Worm (Caenorhabditis elegans) whole organism, early embryonic: ENCODE results near the gene vps-36.

Experiments used
- B0310.2 ChIP-seq: sonication (generic microtip); optimal IDR thresholded peaks from 2 replicates; lab custom pipeline; 2016; ENCODE audit warnings: mild to moderate bottlenecking, missing genetic modification characterization, missing compliant biosample characterization
- ama-1 ChIP-seq: fragments of 150-350 bp; optimal IDR thresholded peaks from 2 replicates; lab custom pipeline; 2014
- ceh-36 ChIP-seq: sonication (generic microtip); optimal IDR thresholded peaks from 2 replicates; lab custom pipeline; 2016; ENCODE audit warnings: missing genetic modification characterization, inconsistent platforms, missing compliant biosample characterization
- ets-7 ChIP-seq: sonication (generic microtip); optimal IDR thresholded peaks from 2 replicates; lab custom pipeline; 2016; ENCODE audit warnings: missing genotype, missing genetic modification characterization, missing compliant biosample characterization
- flt-1 ChIP-seq: fragments of 200-800 bp; sonication (Bioruptor generic); IDR thresholded peaks from 2 replicates; pipeline ENCODE4 v1.3.6; 2022; ENCODE audit warnings: missing genetic modification characterization, missing compliant biosample characterization
- hmbx-1 ChIP-seq: sonication (generic microtip); optimal IDR thresholded peaks from 2 replicates; lab custom pipeline; 2016; ENCODE audit warnings: mild to moderate bottlenecking, missing genetic modification characterization, missing compliant biosample characterization
- hmg-4 ChIP-seq: fragments of 200-800 bp; sonication (Bioruptor generic); optimal IDR thresholded peaks from 2 replicates; lab custom pipeline; 2018; ENCODE audit warnings: mild to moderate bottlenecking, missing genetic modification characterization, missing compliant biosample characterization
- hnd-1 ChIP-seq: sonication (generic microtip); optimal IDR thresholded peaks from 2 replicates; lab custom pipeline; 2016; ENCODE audit warnings: missing genetic modification characterization, missing compliant biosample characterization
- pes-1 ChIP-seq: fragments of 200-800 bp; sonication (Bioruptor generic); IDR thresholded peaks from 2 replicates; pipeline ENCODE4 v1.3.6; 2022; ENCODE audit warnings: missing genetic modification reagents, missing genetic modification characterization, missing compliant biosample characterization
- scrt-1 ChIP-seq: fragments of 200-800 bp; sonication (Bioruptor generic); IDR thresholded peaks from 2 replicates; pipeline ENCODE4 v1.3.6; 2022; ENCODE audit warnings: missing genetic modification characterization, missing compliant biosample characterization
- sea-1 ChIP-seq: fragments of 200-800 bp; sonication (Bioruptor generic); conservative IDR thresholded peaks from 2 replicates; pipeline ENCODE4 v1.3.6; 2022; ENCODE audit warnings: missing genetic modification characterization, missing compliant biosample characterization
- tbx-11 ChIP-seq: fragments of 200-800 bp; sonication (Bioruptor generic); IDR thresholded peaks from 2 replicates; pipeline ENCODE4 v1.3.6; 2022; ENCODE audit warnings: missing genetic modification characterization, missing compliant biosample characterization
- tbx-37 ChIP-seq: fragments of 200-800 bp; sonication (Bioruptor generic); conservative IDR thresholded peaks from 2 replicates; pipeline ENCODE4 v1.3.6; 2022; ENCODE audit warnings: missing genetic modification reagents, missing genetic modification characterization, missing compliant biosample characterization
- tra-4 ChIP-seq: sonication (generic microtip); optimal IDR thresholded peaks from 2 replicates; lab custom pipeline; 2017; ENCODE audit warnings: missing genetic modification characterization, missing compliant biosample characterization

DNA sequence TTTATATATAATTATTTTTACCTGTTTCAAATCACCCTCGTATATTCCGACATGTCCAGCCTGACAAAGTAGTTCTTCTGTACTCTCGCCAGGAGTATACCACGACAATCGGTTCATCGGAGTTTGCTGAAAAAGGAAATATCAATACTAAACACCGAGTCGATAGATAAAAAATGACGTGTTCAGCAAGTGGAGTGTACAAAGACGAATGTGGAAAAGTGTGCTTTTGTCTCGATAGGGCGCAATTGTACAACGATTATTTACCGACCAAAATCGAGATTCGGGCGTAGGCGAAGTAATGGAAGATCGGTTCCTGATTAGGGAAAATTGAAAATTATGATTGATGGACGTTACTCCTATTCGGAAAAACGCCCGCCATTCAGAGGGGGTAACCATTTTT lies at the start of gene vps-36:
- TF ChIP-seq ama-1 (lab: Kevin White, UChicago): no peak
- no peak for TF ChIP-seq sea-1 (GFP tag; lab: Robert Waterston, UW)
- no peak for TF ChIP-seq ets-7 (tag; lab: Kevin White, UChicago)
- TF ChIP-seq tbx-11 (GFP tag; lab: Robert Waterston, UW): no peak
- no peak for TF ChIP-seq hmg-4
- TF ChIP-seq B0310.2 (tag; lab: Kevin White, UChicago): no peak
- no peak for TF ChIP-seq flt-1 (GFP tag; lab: Robert Waterston, UW)
- TF ChIP-seq ceh-36 (tag; lab: Kevin White, UChicago): no peak
- no peak for TF ChIP-seq scrt-1 (GFP tag; lab: Robert Waterston, UW)
- TF ChIP-seq pes-1 (GFP tag; lab: Robert Waterston, UW): no peak
- TF ChIP-seq tbx-37: no peak
- no peak for TF ChIP-seq hnd-1 (tag; lab: Kevin White, UChicago)
- TF ChIP-seq tra-4 (tag; lab: Kevin White, UChicago): no peak
- no peak for TF ChIP-seq hmbx-1 (tag; lab: Kevin White, UChicago)
